Fruit fly (Drosophila melanogaster) whole organism, pupa: ENCODE results near the gene CG11456.
A peak's percentile ranks its signal among the peaks of the same experiment; 100 is the strongest.

ENCODE experiments used
- CG10348 ChIP-seq: fragments of 200-800 bp; sonication (Bioruptor generic); IDR thresholded peaks from 2 replicates; pipeline ENCODE4 v1.3.6; 2022; ENCODE audit warnings: missing biosample characterization, missing genetic modification characterization
- CG12605 ChIP-seq: fragments of 200-800 bp; sonication (Bioruptor generic); IDR thresholded peaks from 2 replicates; pipeline ENCODE4 v1.3.6; 2022; ENCODE audit warnings: missing biosample characterization, missing genetic modification characterization
- CG13204 ChIP-seq: fragments of 200-800 bp; sonication (Bioruptor generic); optimal IDR thresholded peaks from 2 replicates; lab custom pipeline; 2018; ENCODE audit warnings: missing biosample characterization, mild to moderate bottlenecking, missing genetic modification characterization, moderate library complexity
- CG14655 ChIP-seq: fragments of 200-800 bp; sonication (Bioruptor generic); optimal IDR thresholded peaks from 3 replicates; lab custom pipeline; 2017; ENCODE audit warnings: mild to moderate bottlenecking, missing biosample characterization, missing genetic modification reagents, missing genetic modification characterization
- CG15710 ChIP-seq: fragments of 200-800 bp; sonication (Bioruptor generic); optimal IDR thresholded peaks from 2 replicates; lab custom pipeline; 2018; ENCODE audit warnings: missing biosample characterization, mild to moderate bottlenecking, missing genetic modification characterization, moderate library complexity
- CG17806 ChIP-seq: fragments of 200-800 bp; sonication (Bioruptor generic); optimal IDR thresholded peaks from 2 replicates; lab custom pipeline; 2018; ENCODE audit warnings: missing biosample characterization, mild to moderate bottlenecking, missing genetic modification characterization, moderate library complexity
- CG32121 ChIP-seq: fragments of 200-800 bp; sonication (Bioruptor generic); IDR thresholded peaks from 2 replicates; pipeline ENCODE4 v1.3.6; 2022; ENCODE audit warnings: missing biosample characterization, missing genetic modification characterization
- CG34367 ChIP-seq: fragments of 200-800 bp; sonication (Bioruptor generic); optimal IDR thresholded peaks from 2 replicates; lab custom pipeline; 2018; ENCODE audit warnings: missing biosample characterization, mild to moderate bottlenecking, missing genetic modification characterization
- CG4496 ChIP-seq: fragments of 200-800 bp; sonication (Bioruptor generic); IDR thresholded peaks from 3 replicates; pipeline ENCODE4 v1.3.6; 2022; ENCODE audit warnings: missing biosample characterization, missing genetic modification characterization
- CG8159 ChIP-seq: fragments of 200-800 bp; sonication (Bioruptor generic); optimal IDR thresholded peaks from 3 replicates; lab custom pipeline; 2018; ENCODE audit warnings: missing biosample characterization, mild to moderate bottlenecking, missing genetic modification characterization, moderate library complexity
- CG8301 ChIP-seq: fragments of 200-800 bp; sonication (Bioruptor generic); optimal IDR thresholded peaks from 2 replicates; lab custom pipeline; 2018; ENCODE audit warnings: missing biosample characterization, mild to moderate bottlenecking, missing genetic modification characterization
- CG9948 ChIP-seq: fragments of 200-800 bp; sonication (Bioruptor generic); optimal IDR thresholded peaks from 2 replicates; lab custom pipeline; 2018; ENCODE audit warnings: missing biosample characterization, mild to moderate bottlenecking, missing genetic modification characterization, moderate library complexity
- D1 ChIP-seq: fragments of 200-800 bp; sonication (Bioruptor generic); optimal IDR thresholded peaks from 2 replicates; lab custom pipeline; 2018; ENCODE audit warnings: missing biosample characterization, mild to moderate bottlenecking, missing genetic modification characterization, moderate library complexity
- EcR ChIP-seq: fragments of 200-800 bp; sonication (Bioruptor generic); optimal IDR thresholded peaks from 3 replicates; lab custom pipeline; 2019; ENCODE audit warnings: missing biosample characterization, missing genetic modification characterization, mild to moderate bottlenecking, moderate library complexity, missing genetic modification reagents
- Ets98B ChIP-seq: fragments of 200-800 bp; sonication (Bioruptor generic); IDR thresholded peaks from 2 replicates; pipeline ENCODE4 v1.3.6; 2022; ENCODE audit warnings: missing biosample characterization, missing genetic modification characterization
- Pif1A ChIP-seq: fragments of 200-800 bp; sonication (Bioruptor generic); optimal IDR thresholded peaks from 3 replicates; lab custom pipeline; 2016; ENCODE audit warnings: missing biosample characterization, missing genetic modification characterization
- Pif1B ChIP-seq: fragments of 200-800 bp; sonication (Bioruptor generic); optimal IDR thresholded peaks from 3 replicates; lab custom pipeline; 2016; ENCODE audit warnings: missing biosample characterization, missing genetic modification characterization
- Snoo ChIP-seq: fragments of 200-800 bp; sonication (Bioruptor generic); optimal IDR thresholded peaks from 3 replicates; lab custom pipeline; 2017; ENCODE audit warnings: missing biosample characterization, mild to moderate bottlenecking, missing genetic modification characterization, inconsistent platforms
- fd96Ca ChIP-seq: fragments of 200-800 bp; sonication (Bioruptor generic); IDR thresholded peaks from 3 replicates; pipeline ENCODE4 v1.3.6; 2022; ENCODE audit warnings: missing biosample characterization, missing genetic modification characterization
- gl ChIP-seq: fragments of 200-800 bp; sonication (Bioruptor generic); optimal IDR thresholded peaks from 2 replicates; lab custom pipeline; 2018; ENCODE audit warnings: missing biosample characterization, mild to moderate bottlenecking, missing genetic modification characterization
- rn ChIP-seq: fragments of 200-800 bp; sonication (Bioruptor generic); IDR thresholded peaks from 2 replicates; pipeline ENCODE4 v1.3.6; 2022; ENCODE audit warnings: missing biosample characterization, missing genetic modification characterization

The CG11456 gene

dm6 chr3L:20848572-20848971, 6.8 kb downstream of the CG11456 start:
- no peak for TF ChIP-seq CG8301
- no peak for TF ChIP-seq CG32121
- no peak for TF ChIP-seq Pif1A (GFP tag; lab: Kevin White, UChicago)
- no peak for TF ChIP-seq CG12605 (GFP tag; lab: Robert Waterston, UW)
- no peak for TF ChIP-seq CG4496 (GFP tag; lab: Robert Waterston, UW)
- TF ChIP-seq rn, result no peak
- no peak for TF ChIP-seq Snoo (tag; lab: Kevin White, UChicago)
- no peak for TF ChIP-seq CG10348 (GFP tag; lab: Robert Waterston, UW)
- TF ChIP-seq CG9948 (tag; lab: Kevin White, UChicago), result no peak
- no peak for TF ChIP-seq CG14655 (GFP tag; lab: Kevin White, UChicago)
- TF ChIP-seq CG13204 (GFP tag; lab: Kevin White, UChicago), result no peak

- TF ChIP-seq fd96Ca (no peak), Snoo (tag; lab: Kevin White, UChicago) (no peak), rn (no peak), CG10348 (GFP tag; lab: Robert Waterston, UW) (no peak), CG15710 (tag; lab: Kevin White, UChicago) (no peak), CG13204 (GFP tag; lab: Kevin White, UChicago) (no peak), Ets98B (GFP tag; lab: Robert Waterston, UW) (no peak), CG8301 (no peak), CG9948 (tag; lab: Kevin White, UChicago) (no peak)
These were observed 15.8 kb downstream of the CG11456 start for dm6 chr3L:20857609-20858008.

- no peak for TF ChIP-seq Snoo (tag; lab: Kevin White, UChicago)
- no peak for TF ChIP-seq CG32121
- no peak for TF ChIP-seq D1
- TF ChIP-seq CG14655 (GFP tag; lab: Kevin White, UChicago), result peak; percentile 0
These were observed 27.2 kb downstream of the CG11456 start for dm6 chr3L:20868995-20869394.

- no peak for TF ChIP-seq fd96Ca
- TF ChIP-seq CG34367 (tag; lab: Kevin White, UChicago), result no peak
- no peak for TF ChIP-seq Snoo (tag; lab: Kevin White, UChicago)
- no peak for TF ChIP-seq Pif1A (GFP tag; lab: Kevin White, UChicago)
- no peak for TF ChIP-seq CG9948 (tag; lab: Kevin White, UChicago)
- no peak for TF ChIP-seq CG10348 (GFP tag; lab: Robert Waterston, UW)
- no peak for TF ChIP-seq CG32121
- TF ChIP-seq CG17806 (tag; lab: Kevin White, UChicago), result no peak
- TF ChIP-seq CG8159 (tag; lab: Kevin White, UChicago), result no peak
- TF ChIP-seq CG15710 (tag; lab: Kevin White, UChicago), result no peak
- no peak for TF ChIP-seq D1
- no peak for TF ChIP-seq CG14655 (GFP tag; lab: Kevin White, UChicago)
- no peak for TF ChIP-seq EcR
- TF ChIP-seq CG12605 (GFP tag; lab: Robert Waterston, UW), result no peak
- TF ChIP-seq CG13204 (GFP tag; lab: Kevin White, UChicago), result no peak
- TF ChIP-seq rn, result no peak
- TF ChIP-seq gl, result no peak
- no peak for TF ChIP-seq Ets98B (GFP tag; lab: Robert Waterston, UW)
These were observed 42.2 kb downstream of the CG11456 start for dm6 chr3L:20883969-20884368.

- TF ChIP-seq CG8159 (tag; lab: Kevin White, UChicago), result no peak
- no peak for TF ChIP-seq Pif1B (GFP tag; lab: Kevin White, UChicago)
- TF ChIP-seq Ets98B (GFP tag; lab: Robert Waterston, UW), result no peak
- TF ChIP-seq Snoo (tag; lab: Kevin White, UChicago), result no peak
- TF ChIP-seq fd96Ca, result no peak
- no peak for TF ChIP-seq CG9948 (tag; lab: Kevin White, UChicago)
- no peak for TF ChIP-seq D1
These were observed 43.4 kb downstream of the CG11456 start, which contains the start of gene CG32432 for dm6 chr3L:20885172-20885571. CG32432 (minus strand) TSS chr3L:20885188.
